Fruit fly (Drosophila melanogaster): ENCODE measurements around the gene BBS8.
A peak's percentile ranks its signal among the peaks of the same experiment; 100 is the strongest.

BBS8 gene

DNA sequence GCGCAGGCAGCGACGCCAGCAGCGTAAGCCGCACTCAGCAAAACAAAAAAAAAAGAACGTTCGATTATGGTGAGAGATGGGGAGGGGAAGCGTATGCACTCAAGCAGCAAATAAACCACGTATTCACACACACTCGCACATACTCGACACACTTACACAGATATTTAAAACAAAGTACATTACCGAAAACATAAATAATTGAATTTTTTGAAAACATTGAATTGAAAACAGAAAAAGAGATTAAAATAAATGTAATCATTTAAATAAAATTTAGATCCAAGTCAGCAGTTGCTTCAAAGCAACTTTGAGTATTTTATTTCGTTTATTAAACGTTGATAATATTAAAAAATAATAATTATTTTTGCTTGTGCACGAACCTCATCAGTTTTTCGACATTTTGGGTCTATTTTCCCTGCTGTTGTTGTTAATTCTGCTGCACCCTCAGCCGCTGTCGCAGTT is 48.4 kb downstream of the BBS8 start (continued):
- peak; percentile 21 for TF ChIP-seq Hsf (GFP tag; optimal IDR thresholded peaks at IDR 0.05)
- TF ChIP-seq bsh (GFP tag; optimal IDR thresholded peaks at IDR 0.05): peak in 1 of 2 experiments; percentile 77
- TF ChIP-seq CG12942 (GFP tag; optimal IDR thresholded peaks at IDR 0.05): peak; percentile 0
- no peak for TF ChIP-seq Adf1 (GFP tag; IDR thresholded peaks at IDR 0.05)
- no peak for TF ChIP-seq emc (GFP tag; optimal IDR thresholded peaks at IDR 0.05)
- no peak for TF ChIP-seq esg (GFP tag; conservative IDR thresholded peaks at IDR 0.05)
- TF ChIP-seq CG2889 (GFP tag; IDR thresholded peaks at IDR 0.05): no peak
- TF ChIP-seq Med (GFP tag): no peak
- TF ChIP-seq caup (GFP tag; optimal IDR thresholded peaks at IDR 0.05; ENCODE audit: severe bottlenecking): peak; percentile 16
- TF ChIP-seq pros (GFP tag; optimal IDR thresholded peaks at IDR 0.05): no peak
- no peak for TF ChIP-seq CG8359 (GFP tag; optimal IDR thresholded peaks at IDR 0.05; ENCODE audit: borderline replicate concordance)
- no peak for TF ChIP-seq Neu2 (GFP tag; optimal IDR thresholded peaks at IDR 0.05; ENCODE audit: borderline replicate concordance)
- no peak for TF ChIP-seq unc-4 (GFP tag; IDR thresholded peaks at IDR 0.05; ENCODE audit: partially characterized antibody)
- no peak for TF ChIP-seq CG6854 (GFP tag; optimal IDR thresholded peaks at IDR 0.05)
- no peak for TF ChIP-seq ara (GFP tag; IDR thresholded peaks at IDR 0.05)
- no peak for TF ChIP-seq Ets97D (GFP tag; optimal IDR thresholded peaks at IDR 0.05)
- no peak for TF ChIP-seq CG7372 (GFP tag; IDR thresholded peaks at IDR 0.05)
- TF ChIP-seq cwo (GFP tag; optimal IDR thresholded peaks at IDR 0.05): peak; percentile 50
- TF ChIP-seq CG10267 (tag; optimal IDR thresholded peaks at IDR 0.05): peak; percentile 50
- no peak for TF ChIP-seq CG2116 (GFP tag; optimal IDR thresholded peaks at IDR 0.05)
- no peak for TF ChIP-seq CG10274 (GFP tag; optimal IDR thresholded peaks at IDR 0.05)
- TF ChIP-seq CG7745 (tag; optimal IDR thresholded peaks at IDR 0.05): no peak
- no peak for TF ChIP-seq slbo (GFP tag; IDR thresholded peaks at IDR 0.05)
- TF ChIP-seq CG6683 (GFP tag; optimal IDR thresholded peaks at IDR 0.05): peak; percentile 53
- peak; percentile 74 for TF ChIP-seq CG11504 (tag; optimal IDR thresholded peaks at IDR 0.05)
- TF ChIP-seq CG1602 (GFP tag; optimal IDR thresholded peaks at IDR 0.05): peak; percentile 43
- TF ChIP-seq YL-1 (GFP tag; optimal IDR thresholded peaks at IDR 0.05): peak; percentile 33
- peak; percentile 55; the same call in 1 of the 3 replicates for TF ChIP-seq CG7357 (GFP tag; IDR thresholded peaks at IDR 0.05)
- TF ChIP-seq inv (GFP tag; IDR thresholded peaks at IDR 0.05; ENCODE audit: partially characterized antibody): no peak
- no peak for TF ChIP-seq CG6791 (GFP tag; IDR thresholded peaks at IDR 0.05; ENCODE audit: partially characterized antibody)
- no peak for TF ChIP-seq CG31365 (tag; optimal IDR thresholded peaks at IDR 0.05)
- no peak for TF ChIP-seq slp2 (GFP tag; optimal IDR thresholded peaks at IDR 0.05)
- peak; percentile 19 for TF ChIP-seq Dek (tag; optimal IDR thresholded peaks at IDR 0.05)
- TF ChIP-seq Scr (GFP tag; IDR thresholded peaks at IDR 0.05; ENCODE audit: partially characterized antibody): no peak
- TF ChIP-seq CG4360 (GFP tag; IDR thresholded peaks at IDR 0.05): no peak
- no peak for TF ChIP-seq CG33557 (GFP tag; optimal IDR thresholded peaks at IDR 0.05)
- TF ChIP-seq cg (GFP tag; optimal IDR thresholded peaks at IDR 0.05): peak; percentile 12
- no peak for TF ChIP-seq CG4854 (GFP tag; optimal IDR thresholded peaks at IDR 0.05)
- no peak for TF ChIP-seq CG16779 (GFP tag; IDR thresholded peaks at IDR 0.05)
- TF ChIP-seq fu2 (GFP tag; optimal IDR thresholded peaks at IDR 0.05): no peak
- TF ChIP-seq CG10959 (GFP tag; IDR thresholded peaks at IDR 0.05): no peak
- TF ChIP-seq da (GFP tag; optimal IDR thresholded peaks at IDR 0.05): no peak
- no peak for TF ChIP-seq bbx (GFP tag; IDR thresholded peaks at IDR 0.05; ENCODE audit: partially characterized antibody)
- no peak for TF ChIP-seq CG33213 (GFP tag; optimal IDR thresholded peaks at IDR 0.05)
- no peak for TF ChIP-seq CG17612 (GFP tag; IDR thresholded peaks at IDR 0.05)
- TF ChIP-seq cato (GFP tag; optimal IDR thresholded peaks at IDR 0.05; ENCODE audit: borderline replicate concordance): peak; percentile 17
- TF ChIP-seq Gsc (GFP tag; IDR thresholded peaks at IDR 0.05): no peak
- TF ChIP-seq CG8388 (GFP tag; optimal IDR thresholded peaks at IDR 0.05): peak; percentile 65
- TF ChIP-seq sqz (GFP tag; optimal IDR thresholded peaks at IDR 0.05): no peak
- TF ChIP-seq phol (tag; optimal IDR thresholded peaks at IDR 0.05): peak; percentile 74
